Fruit fly (Drosophila melanogaster): ENCODE data around the gene bsh.

DNA sequence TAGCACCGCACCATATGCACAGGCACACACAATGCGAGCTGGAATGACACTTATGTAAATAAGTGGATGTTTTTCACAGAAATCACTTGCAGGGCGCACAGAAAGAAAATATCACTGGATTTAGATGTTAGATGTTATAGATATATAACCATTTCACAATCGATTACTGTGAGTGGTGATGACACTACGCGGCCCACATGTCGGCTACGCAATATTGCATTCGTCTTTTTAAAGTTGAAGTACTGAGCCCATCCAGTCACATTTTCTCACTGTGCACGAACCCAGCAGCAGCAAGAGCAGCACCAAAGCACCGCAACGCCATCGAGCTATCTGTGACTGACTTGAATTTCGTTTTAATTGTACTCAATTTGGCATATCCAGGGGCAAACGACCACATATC, 46.4 kb downstream of the bsh start:
- no peak for TF ChIP-seq foxo (GFP tag; optimal IDR thresholded peaks at IDR 0.05)
- TF ChIP-seq h (GFP tag; optimal IDR thresholded peaks at IDR 0.05), result no peak
- no peak for TF ChIP-seq pan (optimal IDR thresholded peaks at IDR 0.05)
- no peak for TF ChIP-seq psq (GFP tag; optimal IDR thresholded peaks at IDR 0.05)
- TF ChIP-seq Hnf4 (GFP tag; optimal IDR thresholded peaks at IDR 0.05), result no peak
- TF ChIP-seq CrebA (GFP tag; optimal IDR thresholded peaks at IDR 0.05; ENCODE audit: borderline replicate concordance), result no peak
- TF ChIP-seq OdsH (GFP tag; optimal IDR thresholded peaks at IDR 0.05), result no peak
